Worm (Caenorhabditis elegans) whole organism, L3 larva: ENCODE data around the gene Y82E9BL.1.

Experiments
- ama-1 ChIP-seq: fragments of 150-350 bp; optimal IDR thresholded peaks from 2 replicates; lab custom pipeline; 2018
- elt-3 ChIP-seq, 3 experiments: fragments of 150-350 bp in 1 of 3; sonication (generic microtip) in 2 of 3; optimal IDR thresholded peaks; 2 replicates in 2 of 3; 4 replicates in 1 of 3; lab custom pipeline; 2014 to 2017; ENCODE audit warnings: missing biosample characterization in 3 of 3, missing genetic modification characterization in 3 of 3
- nfya-1 ChIP-seq: sonication (generic microtip); optimal IDR thresholded peaks from 2 replicates; lab custom pipeline; 2017; ENCODE audit warnings: missing genetic modification characterization, mild to moderate bottlenecking, missing compliant biosample characterization, antibody characterized with exemption, moderate library complexity; ENCODE audit not compliant: insufficient read depth
- ztf-11 ChIP-seq: fragments of 150-350 bp; optimal IDR thresholded peaks from 2 replicates; lab custom pipeline; 2014; ENCODE audit warnings: missing biosample characterization, missing genetic modification characterization

DNA sequence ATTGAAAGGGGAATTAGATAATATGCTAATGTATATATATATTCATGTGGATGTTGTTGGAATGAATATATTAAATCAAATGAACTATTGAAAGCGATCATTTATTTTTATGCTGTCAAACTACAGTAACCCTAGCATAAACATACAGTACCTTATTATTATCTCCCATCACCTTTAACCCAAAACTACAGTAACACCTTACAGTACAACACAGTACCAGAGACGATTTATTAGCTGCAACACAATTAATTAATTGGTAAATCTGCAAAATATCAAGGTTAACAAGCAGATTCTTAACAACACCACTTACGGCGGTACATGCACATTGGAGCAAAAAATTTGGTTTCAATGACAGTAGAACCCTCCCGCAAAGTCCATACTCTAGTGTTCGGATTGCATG lies at the start of gene Y82E9BL.1:
- TF ChIP-seq nfya-1 (tag; lab: Kevin White, UChicago), result no peak
- no peak for TF ChIP-seq ztf-11 (tag; lab: Kevin White, UChicago)
- no peak for TF ChIP-seq ama-1 (lab: Kevin White, UChicago)
- TF ChIP-seq elt-3 (tag; optimal IDR thresholded peaks at IDR 0.05; lab: Kevin White, UChicago), result no peak
